Worm (Caenorhabditis elegans) whole organism, late embryonic: ENCODE measurements around the gene Y75B12B.1.

ENCODE experiments used
- C08G9.2 ChIP-seq: sonication (generic microtip); optimal IDR thresholded peaks from 2 replicates; lab custom pipeline; 2016; ENCODE audit warnings: mild to moderate bottlenecking, missing genetic modification characterization, moderate library complexity, missing compliant biosample characterization
- F13H6.1 ChIP-seq: sonication (generic microtip); optimal IDR thresholded peaks from 2 replicates; lab custom pipeline; 2016; ENCODE audit warnings: missing genetic modification characterization, missing compliant biosample characterization
- K02D7.2 ChIP-seq: sonication (generic microtip); optimal IDR thresholded peaks from 2 replicates; lab custom pipeline; 2017; ENCODE audit warnings: mild to moderate bottlenecking, missing genetic modification characterization, missing compliant biosample characterization
- T23F11.4 ChIP-seq: fragments of 200-800 bp; sonication (Bioruptor generic); optimal IDR thresholded peaks from 2 replicates; lab custom pipeline; 2018; ENCODE audit warnings: mild to moderate bottlenecking, missing genetic modification characterization, missing compliant biosample characterization
- Y22D7AL.16 ChIP-seq: sonication (generic microtip); optimal IDR thresholded peaks from 2 replicates; lab custom pipeline; 2016; ENCODE audit warnings: missing genetic modification characterization, missing compliant biosample characterization
- ama-1 ChIP-seq: fragments of 150-350 bp; optimal IDR thresholded peaks from 2 replicates; lab custom pipeline; 2014
- ceh-14 ChIP-seq: sonication (generic microtip); optimal IDR thresholded peaks from 2 replicates; lab custom pipeline; 2016; ENCODE audit warnings: missing genotype, missing genetic modification characterization, missing compliant biosample characterization
- ceh-18 ChIP-seq: sonication (generic microtip); optimal IDR thresholded peaks from 2 replicates; lab custom pipeline; 2016; ENCODE audit warnings: missing genetic modification characterization, missing compliant biosample characterization
- ceh-19 ChIP-seq: fragments of 200-800 bp; sonication (Bioruptor generic); optimal IDR thresholded peaks from 2 replicates; lab custom pipeline; 2018; ENCODE audit warnings: mild to moderate bottlenecking, missing genetic modification characterization, missing compliant biosample characterization
- ceh-24 ChIP-seq: sonication (generic microtip); optimal IDR thresholded peaks from 2 replicates; lab custom pipeline; 2016; ENCODE audit warnings: mild to moderate bottlenecking, missing genetic modification characterization, missing compliant biosample characterization
- ceh-31 ChIP-seq: sonication (generic microtip); optimal IDR thresholded peaks from 2 replicates; lab custom pipeline; 2016; ENCODE audit warnings: missing genetic modification characterization, missing compliant biosample characterization
- che-1 ChIP-seq: sonication (generic microtip); optimal IDR thresholded peaks from 2 replicates; lab custom pipeline; 2016; ENCODE audit warnings: mild to moderate bottlenecking, missing genetic modification characterization, missing compliant biosample characterization
- dmd-4 ChIP-seq: sonication (generic microtip); optimal IDR thresholded peaks from 2 replicates; lab custom pipeline; 2016; ENCODE audit warnings: borderline replicate concordance, missing genetic modification characterization, missing compliant biosample characterization
- elt-2 ChIP-seq: sonication (generic microtip); optimal IDR thresholded peaks from 2 replicates; lab custom pipeline; 2016; ENCODE audit warnings: missing genetic modification reagents, missing genetic modification characterization, missing compliant biosample characterization
- elt-4 ChIP-seq: sonication (generic microtip); optimal IDR thresholded peaks from 2 replicates; lab custom pipeline; 2016; ENCODE audit warnings: missing genetic modification characterization, missing compliant biosample characterization
- eyg-1 ChIP-seq: sonication (generic microtip); optimal IDR thresholded peaks from 2 replicates; lab custom pipeline; 2016; ENCODE audit warnings: missing genotype, missing genetic modification characterization, missing compliant biosample characterization
- fax-1 ChIP-seq: sonication (generic microtip); optimal IDR thresholded peaks from 2 replicates; lab custom pipeline; 2016; ENCODE audit warnings: missing genotype, missing genetic modification characterization, missing compliant biosample characterization
- fkh-10 ChIP-seq: fragments of 150-350 bp; optimal IDR thresholded peaks from 2 replicates; lab custom pipeline; 2014; ENCODE audit warnings: missing biosample characterization, missing genetic modification reagents, missing genetic modification characterization
- hlh-13 ChIP-seq: fragments of 200-800 bp; sonication (Bioruptor generic); optimal IDR thresholded peaks from 2 replicates; lab custom pipeline; 2018; ENCODE audit warnings: mild to moderate bottlenecking, missing genetic modification characterization, missing compliant biosample characterization
- hlh-15 ChIP-seq: sonication (generic microtip); optimal IDR thresholded peaks from 2 replicates; lab custom pipeline; 2016; ENCODE audit warnings: missing genetic modification characterization, missing compliant biosample characterization
- hlh-30 ChIP-seq: sonication (generic microtip); optimal IDR thresholded peaks from 2 replicates; lab custom pipeline; 2017; ENCODE audit warnings: antibody characterized with exemption, missing genetic modification characterization, missing compliant biosample characterization; ENCODE audit not compliant: insufficient read depth
- hlh-8 ChIP-seq: sonication (generic microtip); optimal IDR thresholded peaks from 2 replicates; lab custom pipeline; 2016; ENCODE audit warnings: missing genotype, missing genetic modification characterization, missing compliant biosample characterization
- nhr-11 ChIP-seq: fragments of 150-350 bp; optimal IDR thresholded peaks from 2 replicates; lab custom pipeline; 2014; ENCODE audit warnings: missing biosample characterization, missing genetic modification characterization
- npax-4 ChIP-seq: sonication (generic microtip); optimal IDR thresholded peaks from 2 replicates; lab custom pipeline; 2016; ENCODE audit warnings: missing genetic modification characterization, missing compliant biosample characterization
- odd-2 ChIP-seq: sonication (generic microtip); optimal IDR thresholded peaks from 2 replicates; lab custom pipeline; 2017; ENCODE audit warnings: antibody characterized with exemption, mild to moderate bottlenecking, missing genetic modification characterization, missing compliant biosample characterization
- pag-3 ChIP-seq: sonication (generic microtip); optimal IDR thresholded peaks from 2 replicates; lab custom pipeline; 2016; ENCODE audit warnings: missing compliant biosample characterization, missing genetic modification characterization, borderline replicate concordance
- pat-9 ChIP-seq: fragments of 200-800 bp; sonication (Bioruptor generic); optimal IDR thresholded peaks from 2 replicates; lab custom pipeline; 2018; ENCODE audit warnings: mild to moderate bottlenecking, missing genetic modification characterization, moderate library complexity, missing compliant biosample characterization
- pax-1 ChIP-seq: fragments of 150-350 bp; optimal IDR thresholded peaks from 2 replicates; lab custom pipeline; 2014; ENCODE audit warnings: missing biosample characterization, missing genetic modification characterization
- pha-2 ChIP-seq: sonication (generic microtip); optimal IDR thresholded peaks from 2 replicates; lab custom pipeline; 2017; ENCODE audit warnings: mild to moderate bottlenecking, missing genetic modification characterization, missing compliant biosample characterization
- pha-4 ChIP-seq: fragments of 150-350 bp; optimal IDR thresholded peaks from 2 replicates; lab custom pipeline; 2018; ENCODE audit warnings: missing biosample characterization, missing genetic modification reagents, missing genetic modification characterization
- pqm-1 ChIP-seq: sonication (generic microtip); optimal IDR thresholded peaks from 2 replicates; lab custom pipeline; 2016; ENCODE audit warnings: missing genetic modification characterization, missing compliant biosample characterization
- pros-1 ChIP-seq: fragments of 150-350 bp; optimal IDR thresholded peaks from 2 replicates; lab custom pipeline; 2014; ENCODE audit warnings: missing biosample characterization, missing genetic modification reagents, missing genetic modification characterization
- ref-2 ChIP-seq: sonication (generic microtip); optimal IDR thresholded peaks from 2 replicates; lab custom pipeline; 2016; ENCODE audit warnings: missing genetic modification characterization, missing compliant biosample characterization
- rnt-1 ChIP-seq: sonication (generic microtip); optimal IDR thresholded peaks from 2 replicates; lab custom pipeline; 2016; ENCODE audit warnings: missing genetic modification characterization, missing compliant biosample characterization
- sox-2 ChIP-seq: fragments of 200-800 bp; sonication (Bioruptor generic); IDR thresholded peaks from 2 replicates; pipeline ENCODE4 v1.3.6; 2022; ENCODE audit warnings: missing genetic modification reagents, missing genetic modification characterization, missing compliant biosample characterization
- sox-4 ChIP-seq: sonication (generic microtip); optimal IDR thresholded peaks from 2 replicates; lab custom pipeline; 2017; ENCODE audit warnings: mild to moderate bottlenecking, missing genetic modification characterization, inconsistent platforms, missing compliant biosample characterization
- syd-9 ChIP-seq: sonication (generic microtip); optimal IDR thresholded peaks from 2 replicates; lab custom pipeline; 2016; ENCODE audit warnings: mild to moderate bottlenecking, missing genetic modification characterization, moderate library complexity, missing compliant biosample characterization
- tbx-2 ChIP-seq: sonication (generic microtip); optimal IDR thresholded peaks from 2 replicates; lab custom pipeline; 2016; ENCODE audit warnings: missing genetic modification characterization, missing compliant biosample characterization
- tbx-7 ChIP-seq: sonication (generic microtip); optimal IDR thresholded peaks from 2 replicates; lab custom pipeline; 2016; ENCODE audit warnings: missing genotype, missing genetic modification characterization, missing compliant biosample characterization
- zip-5 ChIP-seq: sonication (generic microtip); optimal IDR thresholded peaks from 2 replicates; lab custom pipeline; 2016; ENCODE audit warnings: missing genetic modification characterization, missing compliant biosample characterization
- ztf-16 ChIP-seq: sonication (generic microtip); optimal IDR thresholded peaks from 2 replicates; lab custom pipeline; 2017; ENCODE audit warnings: missing genetic modification characterization, missing compliant biosample characterization

The Y75B12B.1 gene

ce11 chrV:15190903-15191302 lies 6.4 kb downstream of the Y75B12B.1 start, which contains the start of gene Y75B12B.11 (continued):
- peak; percentile 82 for TF ChIP-seq elt-4 (tag; lab: Kevin White, UChicago)
- peak; percentile 77 for TF ChIP-seq Y22D7AL.16 (tag; lab: Kevin White, UChicago)
- peak; percentile 88 for TF ChIP-seq pat-9 (tag; lab: Kevin White, UChicago)
- TF ChIP-seq ceh-31 = peak; percentile 75
- TF ChIP-seq ztf-16 = peak; percentile 84
- peak; percentile 89 for TF ChIP-seq T23F11.4
- TF ChIP-seq F13H6.1 = peak; percentile 81
- TF ChIP-seq eyg-1 (tag; lab: Kevin White, UChicago) = peak; percentile 87
- TF ChIP-seq C08G9.2 (tag; lab: Kevin White, UChicago) = peak; percentile 82
- peak; percentile 84 for TF ChIP-seq pqm-1 (tag; lab: Kevin White, UChicago)
- no peak for TF ChIP-seq pha-4 (tag; lab: Kevin White, UChicago)
- TF ChIP-seq dmd-4 (tag; lab: Kevin White, UChicago) = peak; percentile 86
- TF ChIP-seq nhr-11 (tag; lab: Kevin White, UChicago) = no peak
- peak; percentile 93 for TF ChIP-seq ceh-19
- peak; percentile 93 for TF ChIP-seq ceh-14
- peak; percentile 50 for TF ChIP-seq zip-5 (tag; lab: Kevin White, UChicago)
- peak; percentile 84 for TF ChIP-seq ceh-24

ce11 chrV:15191971-15192370 lies 7.5 kb downstream of the Y75B12B.1 start:
- no peak for TF ChIP-seq tbx-7 (tag; lab: Kevin White, UChicago)
- no peak for TF ChIP-seq sox-4 (tag; lab: Kevin White, UChicago)
- no peak for TF ChIP-seq hlh-15
- no peak for TF ChIP-seq ama-1
- no peak for TF ChIP-seq fax-1 (tag; lab: Kevin White, UChicago)
- no peak for TF ChIP-seq hlh-8 (tag; lab: Kevin White, UChicago)
- TF ChIP-seq syd-9 (tag; lab: Kevin White, UChicago) = no peak
- TF ChIP-seq odd-2 (tag; lab: Kevin White, UChicago) = no peak
- TF ChIP-seq pros-1 (tag; lab: Kevin White, UChicago) = no peak
- no peak for TF ChIP-seq rnt-1
- TF ChIP-seq, all 69 proteins: peak for 0

- no peak for TF ChIP-seq zip-5 (tag; lab: Kevin White, UChicago)
- TF ChIP-seq dmd-4 (tag; lab: Kevin White, UChicago) = no peak
- no peak for TF ChIP-seq hlh-13 (GFP tag; lab: Kevin White, UChicago)
- TF ChIP-seq syd-9 (tag; lab: Kevin White, UChicago) = no peak
- TF ChIP-seq tbx-2 (tag; lab: Kevin White, UChicago) = no peak
- no peak for TF ChIP-seq ref-2 (tag; lab: Kevin White, UChicago)
- no peak for TF ChIP-seq hlh-30
- no peak for TF ChIP-seq elt-2 (tag; lab: Kevin White, UChicago)
- no peak for TF ChIP-seq pax-1
- no peak for TF ChIP-seq sox-2 (GFP tag; lab: Robert Waterston, UW)
- TF ChIP-seq pha-2 (tag; lab: Kevin White, UChicago) = no peak
- TF ChIP-seq odd-2 (tag; lab: Kevin White, UChicago) = no peak
- TF ChIP-seq npax-4 = no peak
- TF ChIP-seq fkh-10 (GFP tag; lab: Kevin White, UChicago) = no peak
- no peak for TF ChIP-seq eyg-1 (tag; lab: Kevin White, UChicago)
- no peak for TF ChIP-seq che-1 (tag; lab: Kevin White, UChicago)
- no peak for TF ChIP-seq K02D7.2 (tag; lab: Kevin White, UChicago)
- TF ChIP-seq pag-3 (tag; lab: Kevin White, UChicago) = no peak
- TF ChIP-seq ceh-18 (tag; lab: Kevin White, UChicago) = no peak
- TF ChIP-seq, all 69 proteins: peak for 0
Measured at ce11 chrV:15192377-15192776, 7.9 kb downstream of the Y75B12B.1 start, which contains the start of gene plc-2. plc-2 (plus strand) TSS chrV:15192572.
